Fruit fly (Drosophila melanogaster): ENCODE results near the gene Dlc90F.

Gene Dlc90F

dm6 chr3R:18298900-18299321 lies at the start of gene Dlc90F:
Gene Dlc90F, plus strand, starts transcription at chr3R:18299229.
- TF ChIP-seq CG6792 (GFP tag; optimal IDR thresholded peaks at IDR 0.05) (peak; percentile 6), cyc (GFP tag; optimal IDR thresholded peaks at IDR 0.05) (peak; percentile 73), Sox14 (GFP tag; optimal IDR thresholded peaks at IDR 0.05) (peak; percentile 77), acj6 (GFP tag; optimal IDR thresholded peaks at IDR 0.05) (no peak), CG11294 (GFP tag; IDR thresholded peaks at IDR 0.05) (peak; percentile 54; the same call in 1 of the 2 replicates), CG15336 (GFP tag; IDR thresholded peaks at IDR 0.05) (0 out of 2 replicates have a peak, but pooled peaks have one; percentile 24), fd59A (GFP tag; optimal IDR thresholded peaks at IDR 0.05) (peak; percentile 25), vri (GFP tag; optimal IDR thresholded peaks at IDR 0.05) (no peak), esn (GFP tag; optimal IDR thresholded peaks at IDR 0.05) (peak; percentile 71), pdm3 (GFP tag; optimal IDR thresholded peaks at IDR 0.05) (peak; percentile 77), CG8319 (GFP tag; optimal IDR thresholded peaks at IDR 0.05) (peak; percentile 18), ss (GFP tag; optimal IDR thresholded peaks at IDR 0.05) (no peak), CG32006 (GFP tag; optimal IDR thresholded peaks at IDR 0.05) (no peak), Hr38 (GFP tag; optimal IDR thresholded peaks at IDR 0.05) (peak; percentile 17), Ets96B (tag; optimal IDR thresholded peaks at IDR 0.05) (peak; percentile 49), CG31627 (GFP tag; optimal IDR thresholded peaks at IDR 0.05) (peak; percentile 84), CG1621 (tag; optimal IDR thresholded peaks at IDR 0.05) (peak; percentile 33), achi (GFP tag; optimal IDR thresholded peaks at IDR 0.05) (no peak), Sox15 (GFP tag; optimal IDR thresholded peaks at IDR 0.05) (peak; percentile 64), Eip78C (GFP tag) (peak; percentile 78), CG7368 (GFP tag; optimal IDR thresholded peaks at IDR 0.05) (peak; percentile 34), CG4318 (GFP tag; optimal IDR thresholded peaks at IDR 0.05) (peak; percentile 45), Hr39 (GFP tag; optimal IDR thresholded peaks at IDR 0.05) (peak; percentile 84), salr (GFP tag; optimal IDR thresholded peaks at IDR 0.05) (peak in 1 of 2 experiments; percentile 42), eg (GFP tag; IDR thresholded peaks at IDR 0.05) (peak; percentile 80), CG3032 (tag; optimal IDR thresholded peaks at IDR 0.05) (peak; percentile 76), CG34406 (GFP tag; optimal IDR thresholded peaks at IDR 0.05) (peak; percentile 32), lz (GFP tag; optimal IDR thresholded peaks at IDR 0.05) (peak; percentile 79), Hr4 (GFP tag; optimal IDR thresholded peaks at IDR 0.05) (peak; percentile 72), Ets21C (GFP tag; optimal IDR thresholded peaks at IDR 0.05) (peak; percentile 70), CG8632 (GFP tag; optimal IDR thresholded peaks at IDR 0.05) (peak; percentile 8), CG9139 (GFP tag; optimal IDR thresholded peaks at IDR 0.05) (no peak), OdsH (GFP tag; optimal IDR thresholded peaks at IDR 0.05) (peak; percentile 76), CG6808 (GFP tag; optimal IDR thresholded peaks at IDR 0.05) (no peak), topi (GFP tag; optimal IDR thresholded peaks at IDR 0.05) (peak; percentile 63), CG3919 (GFP tag; optimal IDR thresholded peaks at IDR 0.05) (no peak), Gug (GFP tag; IDR thresholded peaks at IDR 0.05) (peak; percentile 86), fkh (GFP tag; optimal IDR thresholded peaks at IDR 0.05) (no peak), CG8119 (GFP tag; IDR thresholded peaks at IDR 0.05) (peak; percentile 50; the same call in 2 of the 3 replicates), Blimp-1 (GFP tag; optimal IDR thresholded peaks at IDR 0.05) (peak; percentile 16), CG6163 (GFP tag; IDR thresholded peaks at IDR 0.05) (peak; percentile 81), CG11902 (GFP tag; optimal IDR thresholded peaks at IDR 0.05) (peak; percentile 36)

dm6 chr3R:18249268-18249667 lies 49.8 kb upstream of the Dlc90F start:
- TF ChIP-seq Lpt (GFP tag; optimal IDR thresholded peaks at IDR 0.05) = no peak
- no peak for TF ChIP-seq CG3032 (tag; optimal IDR thresholded peaks at IDR 0.05)
- TF ChIP-seq OdsH (GFP tag; optimal IDR thresholded peaks at IDR 0.05) = no peak
- TF ChIP-seq CG10669 (GFP tag; optimal IDR thresholded peaks at IDR 0.05) = no peak
- TF ChIP-seq CG6808 (GFP tag; optimal IDR thresholded peaks at IDR 0.05) = no peak
- no peak for TF ChIP-seq Sox14 (GFP tag; optimal IDR thresholded peaks at IDR 0.05)
- no peak for TF ChIP-seq CG9139 (GFP tag; optimal IDR thresholded peaks at IDR 0.05)
- no peak for TF ChIP-seq net (GFP tag; optimal IDR thresholded peaks at IDR 0.05)
- no peak for TF ChIP-seq CG16779 (tag; optimal IDR thresholded peaks at IDR 0.05)
- no peak for TF ChIP-seq Blimp-1 (GFP tag; optimal IDR thresholded peaks at IDR 0.05)
- TF ChIP-seq Met (GFP tag; optimal IDR thresholded peaks at IDR 0.05) = no peak
- no peak for TF ChIP-seq Ets21C (GFP tag; optimal IDR thresholded peaks at IDR 0.05)
- no peak for TF ChIP-seq CG31627 (GFP tag; optimal IDR thresholded peaks at IDR 0.05)
- TF ChIP-seq Gug (GFP tag; IDR thresholded peaks at IDR 0.05) = no peak
- no peak for TF ChIP-seq CG11902 (GFP tag; optimal IDR thresholded peaks at IDR 0.05)
- no peak for TF ChIP-seq pdm3 (GFP tag; optimal IDR thresholded peaks at IDR 0.05)
- no peak for TF ChIP-seq CG11762 (GFP tag; optimal IDR thresholded peaks at IDR 0.05; ENCODE audit: insufficient read depth)
- no peak for TF ChIP-seq Hr38 (GFP tag; optimal IDR thresholded peaks at IDR 0.05)
- TF ChIP-seq vri (GFP tag; optimal IDR thresholded peaks at IDR 0.05) = no peak
- TF ChIP-seq CG6276 (GFP tag; optimal IDR thresholded peaks at IDR 0.05) = no peak
